Worm (Caenorhabditis elegans): ENCODE measurements around the gene C35B1.2.

The C35B1.2 gene

DNA sequence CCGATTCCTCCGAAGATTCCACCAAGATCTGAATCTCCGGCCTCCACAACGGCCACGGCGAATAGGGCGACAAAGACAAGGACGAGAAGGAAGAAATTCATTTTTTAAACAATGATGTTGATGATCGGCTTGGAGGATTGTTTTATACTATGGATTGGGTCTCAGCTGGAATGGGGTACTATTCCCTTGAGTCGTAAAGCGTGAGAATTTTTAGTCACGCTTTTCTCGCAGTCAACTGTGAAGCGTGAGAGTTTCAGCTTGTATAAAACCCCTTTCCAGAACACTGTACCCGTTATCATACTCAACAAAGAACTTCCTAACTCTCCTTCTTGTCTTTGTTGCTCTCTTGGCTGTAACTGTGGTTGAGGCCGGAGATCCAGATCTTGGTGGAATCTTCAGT is 28.5 kb downstream of the C35B1.2 start, which contains the start of gene F49F1.15:
F49F1.15 (minus strand) TSS at position 101 of the 400 bp plus-strand sequence.
- TF ChIP-seq ceh-82 (tag; optimal IDR thresholded peaks at IDR 0.05) (no peak), nhr-12 (tag; optimal IDR thresholded peaks at IDR 0.05) (no peak), ZK546.5 (tag; optimal IDR thresholded peaks at IDR 0.05) (no peak), nhr-237 (tag; optimal IDR thresholded peaks at IDR 0.05) (no peak), fkh-10 (GFP tag; optimal IDR thresholded peaks at IDR 0.05) (no peak), lin-39 (tag; optimal IDR thresholded peaks at IDR 0.05) (no peak), egl-5 (tag; optimal IDR thresholded peaks at IDR 0.05) (no peak), pha-4 (tag; optimal IDR thresholded peaks at IDR 0.05) (no peak), zag-1 (tag; optimal IDR thresholded peaks at IDR 0.05) (no peak), unc-39 (tag; optimal IDR thresholded peaks at IDR 0.05) (no peak), mml-1 (tag; optimal IDR thresholded peaks at IDR 0.05) (no peak), eor-1 (tag; optimal IDR thresholded peaks at IDR 0.05) (no peak), sea-2 (GFP tag; optimal IDR thresholded peaks at IDR 0.05) (no peak), ztf-4 (tag; optimal IDR thresholded peaks at IDR 0.05) (no peak), mdl-1 (tag; optimal IDR thresholded peaks at IDR 0.05) (no peak), elt-1 (tag; optimal IDR thresholded peaks at IDR 0.05) (no peak)

DNA sequence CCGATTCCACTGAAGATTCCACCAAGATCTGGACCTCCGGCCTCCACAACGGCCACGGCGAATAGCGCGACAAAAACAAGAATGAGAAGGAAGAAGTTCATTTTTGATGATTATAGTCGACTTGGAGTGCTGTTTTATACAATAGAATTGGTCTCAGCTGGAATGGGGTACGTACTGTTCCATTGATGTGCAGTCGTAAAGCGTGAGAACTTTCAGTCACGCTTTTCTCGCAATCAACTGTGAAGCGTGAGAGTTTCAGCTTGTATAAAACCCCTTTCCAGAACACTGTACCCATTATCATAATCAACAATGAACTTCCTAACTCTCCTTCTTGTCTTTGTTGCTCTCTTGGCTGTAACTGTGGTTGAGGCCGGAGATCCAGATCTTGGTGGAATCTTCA is 29.6 kb downstream of the C35B1.2 start, which contains the start of the genes F49F1.4 and F49F1.2:
F49F1.4 (minus strand) TSS at position 101 of the 400 bp plus-strand sequence.
F49F1.2 (plus strand) TSS at position 310 of the 400 bp plus-strand sequence.
- TF ChIP-seq ceh-9 (tag; optimal IDR thresholded peaks at IDR 0.05), result no peak
- no peak for TF ChIP-seq snpc-4 (tag; optimal IDR thresholded peaks at IDR 0.05)
- no peak for TF ChIP-seq fkh-2 (tag; optimal IDR thresholded peaks at IDR 0.05)
- TF ChIP-seq mml-1 (tag; optimal IDR thresholded peaks at IDR 0.05), result no peak
- no peak for TF ChIP-seq nhr-28 (tag; optimal IDR thresholded peaks at IDR 0.05)
- TF ChIP-seq ztf-4 (tag; optimal IDR thresholded peaks at IDR 0.05), result no peak
- no peak for TF ChIP-seq nfya-1 (tag; optimal IDR thresholded peaks at IDR 0.05; ENCODE audit: insufficient read depth)
- TF ChIP-seq nhr-237 (tag; optimal IDR thresholded peaks at IDR 0.05), result no peak
- no peak for TF ChIP-seq egl-27 (tag; optimal IDR thresholded peaks at IDR 0.05)
- TF ChIP-seq nhr-25 (tag; optimal IDR thresholded peaks at IDR 0.05), result no peak
- TF ChIP-seq zag-1 (tag; optimal IDR thresholded peaks at IDR 0.05), result no peak
- no peak for TF ChIP-seq nhr-11 (tag; optimal IDR thresholded peaks at IDR 0.05)
- no peak for TF ChIP-seq daf-12 (tag; optimal IDR thresholded peaks at IDR 0.05)
- no peak for TF ChIP-seq lin-39 (tag; optimal IDR thresholded peaks at IDR 0.05)
- TF ChIP-seq ceh-28 (tag; optimal IDR thresholded peaks at IDR 0.05), result no peak
- no peak for TF ChIP-seq ceh-82 (tag; optimal IDR thresholded peaks at IDR 0.05)
- no peak for TF ChIP-seq lin-15B (tag; optimal IDR thresholded peaks at IDR 0.05)
- no peak for TF ChIP-seq hmg-11 (tag; optimal IDR thresholded peaks at IDR 0.05)
- TF ChIP-seq nhr-67 (tag; optimal IDR thresholded peaks at IDR 0.05), result no peak
- TF ChIP-seq jun-1 (tag; optimal IDR thresholded peaks at IDR 0.05), result no peak

DNA sequence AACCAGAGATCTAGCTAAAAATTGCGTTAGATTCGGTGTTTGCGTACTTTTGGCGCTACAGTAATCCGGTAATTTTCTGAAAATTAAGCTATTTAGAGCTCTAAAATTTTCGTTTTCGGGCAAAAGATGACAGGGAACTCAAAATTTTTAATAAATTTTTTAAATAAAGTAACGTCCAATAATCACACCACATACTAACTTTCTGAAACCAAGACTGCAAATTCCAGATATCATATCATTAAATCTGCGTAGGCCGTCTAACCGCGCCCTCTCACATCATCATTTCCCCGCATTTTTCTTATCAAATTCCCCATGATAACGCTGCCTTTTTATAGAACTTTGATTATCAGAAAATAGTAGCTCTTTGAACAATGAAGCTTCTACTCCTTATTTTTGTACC is 31.4 kb downstream of the C35B1.2 start, which contains the start of gene drd-50:
drd-50 (plus strand) TSS at position 301 of the 400 bp plus-strand sequence.
- TF ChIP-seq fos-1 (tag; optimal IDR thresholded peaks at IDR 0.05) (no peak), ceh-16 (tag; optimal IDR thresholded peaks at IDR 0.05) (no peak), elt-1 (tag; optimal IDR thresholded peaks at IDR 0.05) (no peak), elt-2 (tag; optimal IDR thresholded peaks at IDR 0.05) (peak; percentile 65), daf-12 (tag; optimal IDR thresholded peaks at IDR 0.05) (no peak)

DNA sequence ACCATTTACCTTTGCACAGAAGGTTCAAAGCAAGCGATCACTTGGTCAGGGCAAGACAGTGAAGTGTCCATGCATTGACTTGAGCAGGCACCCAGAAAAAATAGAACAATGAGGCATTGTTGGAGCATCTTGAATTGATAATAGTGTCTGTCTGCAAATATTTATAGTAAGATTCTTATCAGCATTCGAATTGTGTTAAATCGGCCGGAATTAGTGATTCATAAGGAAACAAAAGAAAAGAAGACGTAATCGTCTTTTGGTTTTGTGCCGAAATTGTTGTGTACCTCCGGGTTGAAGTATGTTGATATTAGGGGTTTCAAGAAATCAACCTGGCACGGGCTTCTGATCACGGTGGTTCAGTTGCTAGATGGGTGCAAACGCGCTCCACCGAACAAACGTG is 34.3 kb downstream of the C35B1.2 start, which contains the start of gene F49F1.5:
F49F1.5 (minus strand) TSS at position 153 of the 400 bp plus-strand sequence.
- TF ChIP-seq elt-2 (tag; optimal IDR thresholded peaks at IDR 0.05) (peak; percentile 63), unc-39 (tag; optimal IDR thresholded peaks at IDR 0.05) (no peak)

DNA sequence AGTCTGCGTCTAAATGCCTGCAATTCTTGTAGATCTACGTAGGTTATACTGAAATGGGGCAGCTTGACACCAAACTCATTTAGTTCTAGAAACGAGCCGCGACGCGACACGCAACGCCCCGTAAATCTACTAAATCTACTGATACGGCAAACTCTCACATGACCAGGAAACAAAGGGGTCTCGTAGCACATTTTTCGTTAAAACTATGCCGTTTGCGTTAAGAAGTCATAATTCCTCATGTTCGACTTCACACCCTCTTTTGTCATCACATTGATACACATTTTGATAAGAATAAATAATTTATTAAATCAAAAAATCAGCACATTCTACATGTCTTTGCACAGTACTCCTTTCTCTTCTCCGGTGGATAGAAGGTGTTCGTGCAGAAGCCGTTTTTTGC is 35.0 kb downstream of the C35B1.2 start:
- TF ChIP-seq lin-39 (tag; optimal IDR thresholded peaks at IDR 0.05) (no peak), pqm-1 (tag; optimal IDR thresholded peaks at IDR 0.05) (peak; percentile 31), elt-2 (tag; optimal IDR thresholded peaks at IDR 0.05) (peak; percentile 77)

DNA sequence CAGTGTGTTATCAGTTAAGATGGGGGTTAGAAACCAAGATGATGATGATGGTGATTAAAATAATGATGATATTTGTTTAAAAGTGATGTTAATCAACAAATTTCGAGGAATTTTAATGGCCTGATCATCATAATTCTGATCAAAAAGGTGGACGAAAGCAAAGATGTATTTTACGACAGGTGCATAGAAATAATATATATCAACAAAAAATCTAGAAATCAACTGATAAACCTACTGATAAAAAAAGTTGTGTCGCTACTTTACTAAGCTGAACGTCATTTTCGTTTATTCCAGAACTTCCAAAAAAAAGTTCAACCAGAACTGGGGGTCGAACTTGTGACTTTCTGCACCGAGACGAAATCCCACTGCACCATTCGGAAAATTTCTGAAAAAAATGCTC is 37.1 kb downstream of the C35B1.2 start, which contains the start of gene mul-1:
mul-1 (minus strand) TSS at position 84 of the 400 bp plus-strand sequence.
- TF ChIP-seq elt-2 (tag; optimal IDR thresholded peaks at IDR 0.05), result peak; percentile 69
- TF ChIP-seq fkh-10 (GFP tag; optimal IDR thresholded peaks at IDR 0.05), result no peak
